Worm (Caenorhabditis elegans) whole organism, L2 larva: ENCODE results near the gene enpl-1.

ENCODE experiments used
- C34F6.9 ChIP-seq: fragments of 150-350 bp; optimal IDR thresholded peaks from 2 replicates; lab custom pipeline; 2014; ENCODE audit warnings: missing biosample characterization, missing genetic modification characterization
- F13H6.1 ChIP-seq: sonication (generic microtip); optimal IDR thresholded peaks from 2 replicates; lab custom pipeline; 2016; ENCODE audit warnings: missing genetic modification characterization, missing compliant biosample characterization
- blmp-1 ChIP-seq: sonication (generic microtip); optimal IDR thresholded peaks from 2 replicates; lab custom pipeline; 2017; ENCODE audit warnings: missing genetic modification characterization, mild to moderate bottlenecking, missing compliant biosample characterization, antibody characterized with exemption, moderate library complexity; ENCODE audit not compliant: insufficient read depth
- elt-1 ChIP-seq: fragments of 150-350 bp; optimal IDR thresholded peaks from 2 replicates; lab custom pipeline; 2014; ENCODE audit warnings: missing biosample characterization, missing genetic modification characterization
- elt-3 ChIP-seq: sonication (generic microtip); optimal IDR thresholded peaks from 2 replicates; lab custom pipeline; 2017; ENCODE audit warnings: missing biosample characterization, missing genetic modification characterization
- fos-1 ChIP-seq: fragments of 150-350 bp; optimal IDR thresholded peaks from 2 replicates; lab custom pipeline; 2014; ENCODE audit warnings: missing biosample characterization, missing genetic modification characterization
- lin-39 ChIP-seq: fragments of 150-350 bp; optimal IDR thresholded peaks from 2 replicates; lab custom pipeline; 2014; ENCODE audit warnings: missing biosample characterization, missing genetic modification reagents, missing genetic modification characterization
- mab-5 ChIP-seq: fragments of 150-350 bp; optimal IDR thresholded peaks from 2 replicates; lab custom pipeline; 2014; ENCODE audit warnings: missing biosample characterization, missing genetic modification characterization
- nhr-10 ChIP-seq: sonication (generic microtip); optimal IDR thresholded peaks from 2 replicates; lab custom pipeline; 2017; ENCODE audit warnings: missing biosample characterization, missing genetic modification characterization
- nhr-12 ChIP-seq: fragments of 150-350 bp; optimal IDR thresholded peaks from 2 replicates; lab custom pipeline; 2014; ENCODE audit warnings: missing biosample characterization, missing genetic modification characterization
- nhr-25 ChIP-seq: fragments of 150-350 bp; sonication (generic microtip); optimal IDR thresholded peaks from 3 replicates; lab custom pipeline; 2014; ENCODE audit warnings: missing biosample characterization, missing genetic modification characterization
- nhr-77 ChIP-seq: fragments of 150-350 bp; optimal IDR thresholded peaks from 2 replicates; lab custom pipeline; 2014; ENCODE audit warnings: missing biosample characterization, missing genetic modification characterization
- skn-1 ChIP-seq: sonication (generic microtip); optimal IDR thresholded peaks from 2 replicates; lab custom pipeline; 2017; ENCODE audit warnings: missing biosample characterization, missing genetic modification characterization
- ztf-11 ChIP-seq: sonication (generic microtip); optimal IDR thresholded peaks from 2 replicates; lab custom pipeline; 2017; ENCODE audit warnings: missing biosample characterization, missing genetic modification characterization

- TF ChIP-seq ztf-11 (tag; lab: Kevin White, UChicago) (no peak), nhr-77 (tag; lab: Kevin White, UChicago) (no peak), lin-39 (tag; lab: Kevin White, UChicago) (no peak), nhr-12 (no peak), nhr-10 (no peak), C34F6.9 (tag; lab: Kevin White, UChicago) (peak; percentile 44), skn-1 (tag; lab: Kevin White, UChicago) (no peak), fos-1 (tag; lab: Kevin White, UChicago) (no peak), F13H6.1 (tag; lab: Kevin White, UChicago) (no peak), mab-5 (tag; lab: Kevin White, UChicago) (no peak), blmp-1 (tag; lab: Kevin White, UChicago) (no peak), elt-1 (tag; lab: Kevin White, UChicago) (no peak), elt-3 (tag; lab: Kevin White, UChicago) (no peak), nhr-25 (no peak)
These were observed 24.1 kb upstream of the enpl-1 start, which contains the start of gene M7.8 for ce11 chrIV:11094974-11095373.
